Worm (Caenorhabditis elegans): Measurements from ENCODE around the gene Y17G9B.5.

The Y17G9B.5 gene

DNA sequence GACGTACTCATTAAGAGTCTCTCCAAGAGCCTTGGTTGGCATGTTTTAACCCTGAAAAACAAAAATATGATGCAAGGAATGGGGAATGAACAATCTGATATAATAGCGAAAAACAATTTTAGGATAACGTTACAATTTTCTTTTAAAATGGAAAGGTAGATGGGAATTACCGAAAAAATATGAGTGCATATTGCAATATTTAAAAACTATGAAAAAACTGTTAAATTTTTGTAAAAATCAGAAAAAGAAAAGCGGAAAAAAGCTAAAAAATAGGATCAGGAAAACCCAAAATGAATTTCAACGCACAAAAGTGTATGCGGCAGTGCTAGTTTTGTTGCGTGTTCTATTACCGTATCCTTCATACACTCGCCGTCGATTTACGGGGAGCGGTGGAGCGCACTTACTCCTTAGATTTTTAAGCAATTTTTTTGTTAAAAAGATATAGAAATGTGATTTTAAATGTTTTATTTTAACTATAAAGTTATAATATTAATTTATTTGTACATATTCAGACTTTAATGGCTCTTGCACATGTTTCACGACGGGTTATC, at the start of gene Y17G9B.5, which contains the start of gene rpl-20 (continued):
- TF ChIP-seq nfya-2 (GFP tag; IDR thresholded peaks at IDR 0.05), result peak; percentile 95
- TF ChIP-seq T26A5.8 (tag; optimal IDR thresholded peaks at IDR 0.05), result peak; percentile 69
- peak; percentile 68 for TF ChIP-seq ccch-3 (GFP tag; optimal IDR thresholded peaks at IDR 0.05)
- TF ChIP-seq egrh-3 (GFP tag; IDR thresholded peaks at IDR 0.05), result peak; percentile 82
- TF ChIP-seq F33H1.4 (GFP tag; IDR thresholded peaks at IDR 0.05), result peak; percentile 98
- TF ChIP-seq Y67H2A.10 (GFP tag; conservative IDR thresholded peaks at IDR 0.05), result peak; percentile 96
- peak; percentile 96 for TF ChIP-seq B0035.1 (tag; optimal IDR thresholded peaks at IDR 0.05)
- peak; percentile 99 for TF ChIP-seq madf-3 (GFP tag; IDR thresholded peaks at IDR 0.05)
- peak; percentile 100 for TF ChIP-seq attf-5 (GFP tag; optimal IDR thresholded peaks at IDR 0.05)
- peak; percentile 96 for TF ChIP-seq F22D6.2 (tag; optimal IDR thresholded peaks at IDR 0.05)
- TF ChIP-seq lin-40 (tag; optimal IDR thresholded peaks at IDR 0.05), result peak; percentile 99
- TF ChIP-seq hsf-1 (GFP tag; IDR thresholded peaks at IDR 0.05), result peak; percentile 97
- TF ChIP-seq lsy-27 (tag; optimal IDR thresholded peaks at IDR 0.05; ENCODE audit: borderline replicate concordance, insufficient read depth), result peak; percentile 71
- peak; percentile 47 for TF ChIP-seq B0261.1 (tag; optimal IDR thresholded peaks at IDR 0.05)
- peak; percentile 72 for TF ChIP-seq zfh-2 (GFP tag; conservative IDR thresholded peaks at IDR 0.05)
- TF ChIP-seq B0336.3 (GFP tag; IDR thresholded peaks at IDR 0.05), result peak; percentile 100
- TF ChIP-seq ztf-26 (tag; optimal IDR thresholded peaks at IDR 0.05), result peak; percentile 100
- peak; percentile 97 for TF ChIP-seq hmg-1.2 (GFP tag; IDR thresholded peaks at IDR 0.05)
- TF ChIP-seq ceh-100 (GFP tag; IDR thresholded peaks at IDR 0.05), result peak; percentile 94
- peak; percentile 96 for TF ChIP-seq nhr-27 (tag; optimal IDR thresholded peaks at IDR 0.05)
- TF ChIP-seq dpff-1 (tag; optimal IDR thresholded peaks at IDR 0.05), result peak; percentile 78
- peak; percentile 99 for TF ChIP-seq Y56A3A.18 (GFP tag; IDR thresholded peaks at IDR 0.05)
- TF ChIP-seq let-526 (GFP tag; IDR thresholded peaks at IDR 0.05), result peak; percentile 99
- TF ChIP-seq tbx-9 (tag; optimal IDR thresholded peaks at IDR 0.05; ENCODE audit: borderline replicate concordance), result peak; percentile 42
- peak; percentile 93 for TF ChIP-seq F10E7.11 (tag; optimal IDR thresholded peaks at IDR 0.05)
- 0 out of 2 replicates have a peak, but pooled peaks have one; percentile 37 for TF ChIP-seq aptf-3 (GFP tag; IDR thresholded peaks at IDR 0.05)
- peak; percentile 98 for TF ChIP-seq unc-130 (GFP tag; optimal IDR thresholded peaks at IDR 0.05)
- TF ChIP-seq ztf-22 (GFP tag; optimal IDR thresholded peaks at IDR 0.05), result peak; percentile 98
- peak; percentile 84 for TF ChIP-seq tbp1 (GFP tag; optimal IDR thresholded peaks at IDR 0.05)
- TF ChIP-seq dox-1 (GFP tag; IDR thresholded peaks at IDR 0.05), result peak; percentile 100
- TF ChIP-seq F57C9.4 (tag; optimal IDR thresholded peaks at IDR 0.05), result peak; percentile 97
- peak; percentile 98 for TF ChIP-seq egl-44 (GFP tag; IDR thresholded peaks at IDR 0.05)

DNA sequence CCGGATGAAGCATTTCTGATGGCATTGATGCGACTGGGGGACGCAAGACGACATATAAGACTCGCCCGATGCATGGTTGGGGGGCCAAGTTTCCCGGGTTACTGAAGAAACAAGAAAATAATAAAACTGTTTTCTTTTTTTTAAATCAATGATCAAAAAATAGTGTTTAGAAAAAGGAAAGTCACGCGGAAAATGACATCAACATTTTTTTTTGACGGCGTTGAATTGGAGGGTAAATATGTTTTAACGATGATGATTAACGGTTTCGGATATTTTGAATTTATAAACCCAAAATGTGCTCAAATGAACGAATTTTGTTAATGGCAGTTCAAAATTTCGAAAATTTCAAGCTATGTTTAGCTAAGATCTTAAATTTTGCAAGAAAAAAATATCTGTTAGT, 46.1 kb upstream of the Y17G9B.5 start, which contains the start of gene ogdh-1:
Gene ogdh-1, minus strand, starts transcription at position 101 of the 400 bp plus-strand sequence.
- no peak for TF ChIP-seq tbp1 (GFP tag; optimal IDR thresholded peaks at IDR 0.05)
- TF ChIP-seq hmg-1.2 (GFP tag; IDR thresholded peaks at IDR 0.05), result no peak
- TF ChIP-seq lag-1 (GFP tag; IDR thresholded peaks at IDR 0.05), result no peak
- TF ChIP-seq F57C9.4 (tag; optimal IDR thresholded peaks at IDR 0.05), result no peak

DNA sequence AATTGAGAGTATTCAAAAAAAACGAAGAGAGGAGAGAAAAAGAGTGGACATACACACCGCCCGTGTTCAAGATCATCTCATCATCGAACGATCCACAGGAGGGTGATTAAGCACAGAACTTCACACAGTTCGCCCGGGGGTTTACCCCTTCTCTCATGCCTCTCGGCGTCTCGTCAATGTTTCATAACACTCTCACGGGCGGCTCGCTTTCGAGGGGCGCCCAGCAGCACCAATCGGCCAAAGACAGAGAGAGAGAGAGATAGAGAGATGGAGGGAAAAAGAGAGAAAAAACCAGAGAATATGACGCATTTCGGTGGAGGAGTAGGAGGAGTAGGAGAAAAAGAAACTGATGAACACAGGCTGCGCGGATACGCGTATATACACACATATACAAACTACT, 44.9 kb upstream of the Y17G9B.5 start:
- TF ChIP-seq egrh-3 (GFP tag; IDR thresholded peaks at IDR 0.05), result peak; percentile 50; the same call in 1 of the 2 replicates
- peak; percentile 77 for TF ChIP-seq K12H6.12 (tag; optimal IDR thresholded peaks at IDR 0.05)
- TF ChIP-seq hrde-1 (tag; optimal IDR thresholded peaks at IDR 0.05; ENCODE audit: borderline replicate concordance), result no peak
- peak; percentile 99 for TF ChIP-seq nhr-80 (tag; optimal IDR thresholded peaks at IDR 0.05)
- TF ChIP-seq tbp1 (GFP tag; optimal IDR thresholded peaks at IDR 0.05), result peak; percentile 27
- TF ChIP-seq ets-4 (GFP tag; optimal IDR thresholded peaks at IDR 0.05), result peak; percentile 71
- TF ChIP-seq cebp-2 (GFP tag; IDR thresholded peaks at IDR 0.05), result no peak
- no peak for TF ChIP-seq tbx-9 (tag; optimal IDR thresholded peaks at IDR 0.05; ENCODE audit: borderline replicate concordance)
- peak; percentile 72 for TF ChIP-seq ztf-18 (tag; optimal IDR thresholded peaks at IDR 0.05)
- TF ChIP-seq lin-26 (GFP tag; IDR thresholded peaks at IDR 0.05), result peak; percentile 63; the same call in 1 of the 2 replicates
- TF ChIP-seq egl-44 (GFP tag; IDR thresholded peaks at IDR 0.05), result 0 out of 2 replicates have a peak, but pooled peaks have one; percentile 25
- TF ChIP-seq T07F8.4 (tag; optimal IDR thresholded peaks at IDR 0.05), result no peak
- TF ChIP-seq let-526 (GFP tag; IDR thresholded peaks at IDR 0.05), result 0 out of 2 replicates have a peak, but pooled peaks have one; percentile 47
- no peak for TF ChIP-seq attf-3 (GFP tag; conservative IDR thresholded peaks at IDR 0.05)
- TF ChIP-seq die-1 (tag; optimal IDR thresholded peaks at IDR 0.05), result no peak
- TF ChIP-seq nhr-27 (tag; optimal IDR thresholded peaks at IDR 0.05), result no peak
- no peak for TF ChIP-seq B0035.1 (tag; optimal IDR thresholded peaks at IDR 0.05)
- TF ChIP-seq madf-10 (tag; optimal IDR thresholded peaks at IDR 0.05), result peak; percentile 19
- TF ChIP-seq let-607 (tag; optimal IDR thresholded peaks at IDR 0.05), result peak in 1 of 2 experiments; percentile 27

Measured in whole organism, young adult.